Fruit fly (Drosophila melanogaster) whole organism, prepupa: ENCODE results near the gene CG18596.

Experiments used
- Blimp-1 ChIP-seq: fragments of 200-800 bp; sonication (Bioruptor generic); optimal IDR thresholded peaks from 3 replicates; lab custom pipeline; 2017; ENCODE audit warnings: missing biosample characterization, missing genetic modification characterization, mild to moderate bottlenecking, moderate library complexity, missing genetic modification reagents
- CG10631 ChIP-seq: fragments of 200-800 bp; sonication (Bioruptor generic); optimal IDR thresholded peaks from 2 replicates; lab custom pipeline; 2016; ENCODE audit warnings: missing biosample characterization, missing genetic modification characterization
- CG10669 ChIP-seq: fragments of 200-800 bp; sonication (Bioruptor generic); optimal IDR thresholded peaks from 3 replicates; lab custom pipeline; 2018; ENCODE audit warnings: missing biosample characterization, mild to moderate bottlenecking, missing genetic modification characterization, moderate library complexity
- CG11762 ChIP-seq: fragments of 200-800 bp; sonication (Bioruptor generic); optimal IDR thresholded peaks from 3 replicates; lab custom pipeline; 2016; ENCODE audit warnings: missing biosample characterization, missing genetic modification characterization; ENCODE audit not compliant: insufficient read depth
- CG16779 ChIP-seq: fragments of 200-800 bp; sonication (Bioruptor generic); optimal IDR thresholded peaks from 3 replicates; lab custom pipeline; 2017; ENCODE audit warnings: missing biosample characterization, mild to moderate bottlenecking, missing genetic modification characterization
- CG3032 ChIP-seq: fragments of 200-800 bp; optimal IDR thresholded peaks from 2 replicates; lab custom pipeline; 2019; ENCODE audit warnings: missing biosample characterization, mild to moderate bottlenecking, missing genetic modification characterization, moderate library complexity
- CG31627 ChIP-seq: fragments of 200-800 bp; sonication (Bioruptor generic); optimal IDR thresholded peaks from 3 replicates; lab custom pipeline; 2016; ENCODE audit warnings: missing biosample characterization, missing genetic modification characterization
- CG32006 ChIP-seq: fragments of 200-800 bp; sonication (Bioruptor generic); optimal IDR thresholded peaks from 3 replicates; lab custom pipeline; 2017; ENCODE audit warnings: missing biosample characterization, mild to moderate bottlenecking, missing genetic modification characterization
- CG34406 ChIP-seq: fragments of 200-800 bp; sonication (Bioruptor generic); optimal IDR thresholded peaks from 3 replicates; lab custom pipeline; 2016; ENCODE audit warnings: missing biosample characterization, missing genetic modification characterization
- CG3919 ChIP-seq: fragments of 200-800 bp; sonication (Bioruptor generic); optimal IDR thresholded peaks from 3 replicates; lab custom pipeline; 2016; ENCODE audit warnings: missing biosample characterization, missing genetic modification characterization
- CG4318 ChIP-seq: fragments of 200-800 bp; sonication (Bioruptor generic); optimal IDR thresholded peaks from 3 replicates; lab custom pipeline; 2017; ENCODE audit warnings: missing biosample characterization, mild to moderate bottlenecking, missing genetic modification characterization
- CG6163 ChIP-seq: fragments of 200-800 bp; sonication (Bioruptor generic); IDR thresholded peaks from 3 replicates; pipeline ENCODE4 v1.3.6; 2022; ENCODE audit warnings: missing biosample characterization, missing genetic modification characterization
- CG6792 ChIP-seq: fragments of 200-800 bp; sonication (Bioruptor generic); optimal IDR thresholded peaks from 3 replicates; lab custom pipeline; 2016; ENCODE audit warnings: missing biosample characterization, missing genetic modification characterization
- CG6854 ChIP-seq: fragments of 200-800 bp; sonication (Bioruptor generic); optimal IDR thresholded peaks from 2 replicates; lab custom pipeline; 2017; ENCODE audit warnings: missing biosample characterization, mild to moderate bottlenecking, missing genetic modification characterization
- CG7368 ChIP-seq: fragments of 200-800 bp; sonication (Bioruptor generic); optimal IDR thresholded peaks from 3 replicates; lab custom pipeline; 2016; ENCODE audit warnings: missing biosample characterization, missing genetic modification characterization
- CG8119 ChIP-seq: fragments of 200-800 bp; sonication (Bioruptor generic); IDR thresholded peaks from 3 replicates; pipeline ENCODE4 v1.3.6; 2022; ENCODE audit warnings: missing biosample characterization, missing genetic modification characterization
- CG8319 ChIP-seq: fragments of 200-800 bp; sonication (Bioruptor generic); optimal IDR thresholded peaks from 3 replicates; lab custom pipeline; 2016; ENCODE audit warnings: missing biosample characterization, missing genetic modification characterization
- CG8632 ChIP-seq: fragments of 200-800 bp; sonication (Bioruptor generic); optimal IDR thresholded peaks from 3 replicates; lab custom pipeline; 2016; ENCODE audit warnings: missing biosample characterization, missing genetic modification characterization
- Eip75B ChIP-seq: fragments of 200-800 bp; sonication (Bioruptor generic); optimal IDR thresholded peaks from 3 replicates; lab custom pipeline; 2016; ENCODE audit warnings: missing biosample characterization, missing genetic modification characterization
- Eip93F ChIP-seq: fragments of 200-800 bp; sonication (Bioruptor generic); optimal IDR thresholded peaks from 2 replicates; lab custom pipeline; 2016; ENCODE audit warnings: missing biosample characterization, mild to moderate bottlenecking, missing genetic modification characterization
- Gug ChIP-seq: fragments of 200-800 bp; sonication (Bioruptor generic); IDR thresholded peaks from 2 replicates; pipeline ENCODE4 v1.3.6; 2022; ENCODE audit warnings: missing biosample characterization, missing genetic modification characterization
- Hr38 ChIP-seq: sonication (Bioruptor generic); optimal IDR thresholded peaks from 2 replicates; lab custom pipeline; 2016; ENCODE audit warnings: missing biosample characterization, missing genetic modification characterization
- Hr39 ChIP-seq: fragments of 200-800 bp; sonication (Bioruptor generic); optimal IDR thresholded peaks from 2 replicates; lab custom pipeline; 2016; ENCODE audit warnings: missing biosample characterization, missing genetic modification characterization
- Lpt ChIP-seq: fragments of 200-800 bp; sonication (Bioruptor generic); optimal IDR thresholded peaks from 3 replicates; lab custom pipeline; 2016; ENCODE audit warnings: missing biosample characterization, missing genetic modification characterization
- OdsH ChIP-seq: fragments of 200-800 bp; sonication (Bioruptor generic); optimal IDR thresholded peaks from 3 replicates; lab custom pipeline; 2016; ENCODE audit warnings: missing biosample characterization, missing genetic modification characterization
- Smox ChIP-seq: fragments of 200-800 bp; sonication (Bioruptor generic); optimal IDR thresholded peaks from 3 replicates; lab custom pipeline; 2016; ENCODE audit warnings: missing biosample characterization, missing genetic modification characterization
- Sox14 ChIP-seq: fragments of 200-800 bp; sonication (Bioruptor generic); optimal IDR thresholded peaks from 3 replicates; lab custom pipeline; 2016; ENCODE audit warnings: missing biosample characterization, missing genetic modification characterization
- Sox15 ChIP-seq: fragments of 200-800 bp; sonication (Bioruptor generic); optimal IDR thresholded peaks from 3 replicates; lab custom pipeline; 2016; ENCODE audit warnings: missing biosample characterization, missing genetic modification characterization
- acj6 ChIP-seq: fragments of 200-800 bp; sonication (Bioruptor generic); optimal IDR thresholded peaks from 3 replicates; lab custom pipeline; 2016; ENCODE audit warnings: missing biosample characterization, missing genetic modification characterization
- dac ChIP-seq: fragments of 200-800 bp; sonication (Bioruptor generic); optimal IDR thresholded peaks from 2 replicates; lab custom pipeline; 2017; ENCODE audit warnings: missing biosample characterization, mild to moderate bottlenecking, missing genetic modification characterization
- dsx ChIP-seq: fragments of 200-800 bp; optimal IDR thresholded peaks from 3 replicates; lab custom pipeline; 2019; ENCODE audit warnings: missing biosample characterization, mild to moderate bottlenecking, missing genetic modification characterization, moderate library complexity; ENCODE audit not compliant: poor library complexity, severe bottlenecking
- eg ChIP-seq: fragments of 200-800 bp; sonication (Bioruptor generic); IDR thresholded peaks from 3 replicates; pipeline ENCODE4 v1.3.6; 2022; ENCODE audit warnings: missing biosample characterization, missing genetic modification characterization
- esn ChIP-seq: fragments of 200-800 bp; sonication (Bioruptor generic); optimal IDR thresholded peaks from 2 replicates; lab custom pipeline; 2016; ENCODE audit warnings: missing biosample characterization, mild to moderate bottlenecking, missing genetic modification characterization, moderate library complexity
- fd59A ChIP-seq: fragments of 200-800 bp; sonication (Bioruptor generic); optimal IDR thresholded peaks from 2 replicates; lab custom pipeline; 2017; ENCODE audit warnings: missing biosample characterization, mild to moderate bottlenecking, missing genetic modification characterization, missing genetic modification reagents
- lz ChIP-seq: fragments of 200-800 bp; sonication (Bioruptor generic); optimal IDR thresholded peaks from 3 replicates; lab custom pipeline; 2016; ENCODE audit warnings: missing biosample characterization, missing genetic modification characterization
- net ChIP-seq: fragments of 200-800 bp; sonication (Bioruptor generic); optimal IDR thresholded peaks from 3 replicates; lab custom pipeline; 2016; ENCODE audit warnings: missing biosample characterization, missing genetic modification characterization
- pdm3 ChIP-seq: fragments of 200-800 bp; sonication (Bioruptor generic); optimal IDR thresholded peaks from 3 replicates; lab custom pipeline; 2016; ENCODE audit warnings: missing biosample characterization, missing genetic modification characterization
- salr ChIP-seq, 2 experiments: fragments of 200-800 bp; sonication (Bioruptor generic); optimal IDR thresholded peaks; 3 replicates each; lab custom pipeline; 2016 to 2018; ENCODE audit warnings: missing biosample characterization in 2 of 2, missing genetic modification characterization in 2 of 2, mild to moderate bottlenecking in 1 of 2
- spab ChIP-seq: fragments of 200-800 bp; sonication (Bioruptor generic); optimal IDR thresholded peaks from 2 replicates; lab custom pipeline; 2017; ENCODE audit warnings: missing biosample characterization, mild to moderate bottlenecking, missing genetic modification characterization, missing genetic modification reagents
- ss ChIP-seq, 2 experiments: fragments of 200-800 bp; sonication (Bioruptor generic); optimal IDR thresholded peaks; 2 replicates in 1 of 2; 3 replicates in 1 of 2; lab custom pipeline; 2017 to 2018; ENCODE audit warnings: mild to moderate bottlenecking in 2 of 2, missing biosample characterization in 2 of 2, missing genetic modification characterization in 2 of 2, moderate library complexity in 1 of 2
- svp ChIP-seq: fragments of 200-800 bp; sonication (Bioruptor generic); peaks from one replicate; lab custom pipeline; 2016; ENCODE audit warnings: missing biosample characterization, missing genetic modification characterization
- vri ChIP-seq: fragments of 200-800 bp; sonication (Bioruptor generic); optimal IDR thresholded peaks from 3 replicates; lab custom pipeline; 2016; ENCODE audit warnings: missing biosample characterization, mild to moderate bottlenecking, missing genetic modification characterization

Gene CG18596

dm6 chr3R:22400246-22400645, 24.5 kb downstream of the CG18596 start (continued):
- TF ChIP-seq CG32006 (GFP tag; lab: Kevin White, UChicago), result peak; percentile 76
- no peak for TF ChIP-seq CG16779 (tag; lab: Kevin White, UChicago)
- peak; percentile 64 for TF ChIP-seq CG8119 (GFP tag; lab: Robert Waterston, UW)
- TF ChIP-seq CG11762, result peak; percentile 7
- peak; percentile 42 for TF ChIP-seq Lpt
- TF ChIP-seq CG4318 (GFP tag; lab: Kevin White, UChicago), result peak; percentile 53
- TF ChIP-seq CG8632 (GFP tag; lab: Kevin White, UChicago), result no peak
- TF ChIP-seq CG6792, result no peak
- peak; percentile 62; the same call in 1 of the 2 replicates for TF ChIP-seq Gug (GFP tag; lab: Robert Waterston, UW)
- TF ChIP-seq CG7368 (GFP tag; lab: Kevin White, UChicago), result peak; percentile 8
- peak; percentile 48 for TF ChIP-seq acj6 (GFP tag; lab: Kevin White, UChicago)
- TF ChIP-seq CG31627 (GFP tag; lab: Kevin White, UChicago), result no peak
- TF ChIP-seq CG10631 (GFP tag; lab: Kevin White, UChicago), result peak; percentile 47
- TF ChIP-seq CG6854, result no peak
- TF ChIP-seq CG10669, result no peak
- no peak for TF ChIP-seq svp (GFP tag; lab: Kevin White, UChicago)
- no peak; the same call in none of the 3 replicates for TF ChIP-seq CG6163
- TF ChIP-seq, all 60 proteins: peak for 18

- TF ChIP-seq dsx (GFP tag; lab: Kevin White, UChicago) (no peak), fd59A (no peak), dac (GFP tag; lab: Kevin White, UChicago) (no peak), Blimp-1 (GFP tag; lab: Kevin White, UChicago) (no peak), pdm3 (no peak), net (GFP tag; lab: Kevin White, UChicago) (no peak), lz (GFP tag; lab: Kevin White, UChicago) (no peak), Eip93F (no peak), Eip75B (GFP tag; lab: Kevin White, UChicago) (no peak), acj6 (GFP tag; lab: Kevin White, UChicago) (no peak)
Observed at dm6 chr3R:22402355-22402754, 26.6 kb downstream of the CG18596 start, which contains the start of gene CG13856. CG13856 (plus strand) TSS chr3R:22402655.

DNA sequence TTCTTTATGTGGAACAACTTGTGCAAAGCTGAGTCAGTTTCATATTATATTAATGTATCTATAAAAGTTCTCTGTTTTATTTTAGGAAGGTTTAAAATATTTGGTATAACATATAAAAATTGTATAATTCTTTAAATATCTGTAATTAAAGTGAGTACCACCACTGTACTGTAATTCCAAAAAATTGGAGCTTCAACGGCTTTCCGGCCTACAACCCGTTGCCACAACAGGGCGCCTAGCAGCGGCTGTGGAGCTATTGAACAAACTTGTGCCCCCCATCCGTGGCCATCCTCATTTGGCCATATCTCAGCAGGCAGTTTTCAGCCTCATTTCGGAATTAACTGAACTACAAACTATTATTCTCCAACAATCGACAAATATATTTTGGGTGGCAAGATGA, 29.9 kb downstream of the CG18596 start, which contains the start of gene CG13855:
TSS of gene CG13855 (plus strand) at position 301 of the 400 bp plus-strand sequence.
- no peak for TF ChIP-seq spab (GFP tag; lab: Kevin White, UChicago)

DNA sequence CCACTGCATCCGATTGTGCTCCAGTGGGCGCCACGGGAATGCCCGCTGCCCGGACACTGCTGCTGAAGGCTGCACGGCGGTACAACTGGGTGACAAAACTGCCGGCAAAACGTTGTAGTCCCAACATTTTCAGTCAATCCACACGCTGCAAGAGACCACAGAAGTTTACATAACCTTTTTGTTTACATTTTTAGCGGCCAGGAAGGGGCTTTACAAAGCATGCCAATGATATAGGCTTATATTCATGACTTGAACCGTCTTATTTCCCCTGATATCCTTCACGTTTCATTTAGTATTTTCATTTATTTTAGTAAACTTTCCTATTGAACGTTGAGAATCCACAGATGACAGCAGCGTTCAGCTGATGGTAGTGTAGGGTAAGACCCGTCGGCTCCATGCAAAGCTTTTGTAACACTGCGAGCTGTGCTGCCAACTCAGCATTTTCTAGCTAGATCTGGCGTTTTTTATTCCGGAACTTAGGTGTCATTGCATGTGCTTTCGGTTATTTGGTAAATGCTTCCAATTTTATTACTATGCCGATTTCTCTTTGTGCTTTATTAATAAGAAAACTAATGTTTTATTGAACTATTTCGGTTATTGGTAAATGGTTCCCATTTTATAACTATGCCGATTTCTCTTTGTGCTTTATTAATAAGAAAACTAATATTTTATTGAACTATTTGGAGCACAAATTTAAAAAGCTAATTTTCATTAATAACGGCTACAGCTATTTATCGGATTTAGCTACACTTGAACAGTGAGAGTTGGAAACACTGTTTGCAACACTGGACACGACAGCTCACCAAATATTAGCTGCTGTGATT, 35.0 kb downstream of the CG18596 start, which contains the start of the genes CG13850 and lqfR:
TSS of gene CG13850 (minus strand) at position 379 of the 824 bp plus-strand sequence.
TSS of gene lqfR (plus strand) at position 765 of the 824 bp plus-strand sequence.
- TF ChIP-seq Sox14 (GFP tag; lab: Kevin White, UChicago), result peak; percentile 79
- TF ChIP-seq CG4318 (GFP tag; lab: Kevin White, UChicago), result no peak
- peak; percentile 80 for TF ChIP-seq Hr39 (GFP tag; lab: Kevin White, UChicago)
- TF ChIP-seq CG6163, result peak; percentile 61; the same call in 1 of the 3 replicates
- TF ChIP-seq CG3919 (GFP tag; lab: Kevin White, UChicago), result peak; percentile 74
- TF ChIP-seq CG31627 (GFP tag; lab: Kevin White, UChicago), result peak; percentile 83
- TF ChIP-seq acj6 (GFP tag; lab: Kevin White, UChicago), result peak; percentile 71
- TF ChIP-seq fd59A, result peak; percentile 62
- peak; percentile 69 for TF ChIP-seq CG8319 (GFP tag; lab: Kevin White, UChicago)
- TF ChIP-seq pdm3, result peak; percentile 84
- TF ChIP-seq CG8632 (GFP tag; lab: Kevin White, UChicago), result peak; percentile 71
- TF ChIP-seq salr (GFP tag; optimal IDR thresholded peaks at IDR 0.05; lab: Kevin White, UChicago), result no peak
- TF ChIP-seq CG11762, result peak; percentile 62
- TF ChIP-seq dsx (GFP tag; lab: Kevin White, UChicago), result no peak
- TF ChIP-seq CG10669, result no peak
- peak; percentile 72 for TF ChIP-seq Smox
- TF ChIP-seq lz (GFP tag; lab: Kevin White, UChicago), result peak; percentile 81
- peak; percentile 47; the same call in 2 of the 3 replicates for TF ChIP-seq eg (GFP tag; lab: Robert Waterston, UW)
- peak; percentile 87 for TF ChIP-seq esn (GFP tag; lab: Kevin White, UChicago)
- TF ChIP-seq OdsH (GFP tag; lab: Kevin White, UChicago), result no peak
- TF ChIP-seq CG3032, result peak; percentile 73
- no peak for TF ChIP-seq Hr38 (GFP tag; lab: Kevin White, UChicago)
- no peak for TF ChIP-seq ss (GFP tag; optimal IDR thresholded peaks at IDR 0.05; lab: Kevin White, UChicago)
- peak; percentile 65 for TF ChIP-seq CG34406
- TF ChIP-seq svp (GFP tag; lab: Kevin White, UChicago), result peak; percentile 88
- TF ChIP-seq Sox15 (GFP tag; lab: Kevin White, UChicago), result peak; percentile 70
- TF ChIP-seq vri, result peak; percentile 43
- TF ChIP-seq Blimp-1 (GFP tag; lab: Kevin White, UChicago), result peak; percentile 50
